Worm (Caenorhabditis elegans) whole organism, midembryonic: ENCODE results near the gene scl-6.

ENCODE experiments used
- T22C8.4 ChIP-seq: fragments of 200-800 bp; sonication (Bioruptor generic); IDR thresholded peaks from 2 replicates; pipeline ENCODE4 v1.3.6; 2022; ENCODE audit warnings: missing genetic modification characterization, missing compliant biosample characterization
- cog-1 ChIP-seq: sonication (generic microtip); optimal IDR thresholded peaks from 2 replicates; lab custom pipeline; 2016; ENCODE audit warnings: missing genetic modification characterization, missing compliant biosample characterization
- flt-1 ChIP-seq: fragments of 200-800 bp; sonication (Bioruptor generic); IDR thresholded peaks from 2 replicates; pipeline ENCODE4 v1.3.6; 2022; ENCODE audit warnings: missing genetic modification characterization, missing compliant biosample characterization
- klf-2 ChIP-seq: fragments of 200-800 bp; sonication (Bioruptor generic); conservative IDR thresholded peaks from 2 replicates; pipeline ENCODE4 v1.3.6; 2022; ENCODE audit warnings: missing genetic modification reagents, missing genetic modification characterization, missing compliant biosample characterization
- med-1 ChIP-seq: sonication (generic microtip); optimal IDR thresholded peaks from 2 replicates; lab custom pipeline; 2017; ENCODE audit warnings: missing genetic modification characterization, mild to moderate bottlenecking, missing compliant biosample characterization, antibody characterized with exemption, missing genetic modification reagents; ENCODE audit not compliant: insufficient read depth
- ref-1 ChIP-seq: fragments of 200-800 bp; sonication (Bioruptor generic); conservative IDR thresholded peaks from 2 replicates; pipeline ENCODE4 v1.3.6; 2022; ENCODE audit warnings: missing genetic modification reagents, missing genetic modification characterization, missing compliant biosample characterization
- tab-1 ChIP-seq: fragments of 200-800 bp; sonication (Bioruptor generic); IDR thresholded peaks from 2 replicates; pipeline ENCODE4 v1.3.6; 2022; ENCODE audit warnings: missing genetic modification characterization, missing compliant biosample characterization
- ztf-29 ChIP-seq: fragments of 200-800 bp; sonication (Bioruptor generic); IDR thresholded peaks from 2 replicates; pipeline ENCODE4 v1.3.6; 2022; ENCODE audit warnings: missing genetic modification reagents, missing genetic modification characterization, missing compliant biosample characterization

ce11 chrIV:13093677-13094076, 25.1 kb downstream of the scl-6 start, which contains the start of the genes prcc-1 and C39E9.12:
- no peak for TF ChIP-seq cog-1
- no peak for TF ChIP-seq flt-1 (GFP tag; lab: Robert Waterston, UW)
- no peak for TF ChIP-seq klf-2 (GFP tag; lab: Robert Waterston, UW)
- peak; percentile 75 for TF ChIP-seq T22C8.4 (GFP tag; lab: Robert Waterston, UW)
- TF ChIP-seq ztf-29 (GFP tag; lab: Robert Waterston, UW), result no peak
- no peak for TF ChIP-seq tab-1 (GFP tag; lab: Robert Waterston, UW)
- no peak for TF ChIP-seq ref-1 (GFP tag; lab: Robert Waterston, UW)
- no peak for TF ChIP-seq med-1 (GFP tag; lab: Kevin White, UChicago)
